Worm (Caenorhabditis elegans) whole organism, L4 larva: ENCODE data around the gene srt-11.

Experiments
- ZK546.5 ChIP-seq, 2 experiments: sonication (generic microtip); optimal IDR thresholded peaks; 2 replicates each; lab custom pipeline; 2017; ENCODE audit warnings: missing biosample characterization in 2 of 2, missing genetic modification characterization in 2 of 2
- ceh-32 ChIP-seq: sonication (generic microtip); optimal IDR thresholded peaks from 2 replicates; lab custom pipeline; 2016; ENCODE audit warnings: mild to moderate bottlenecking, missing genetic modification characterization, missing compliant biosample characterization; ENCODE audit not compliant: poor library complexity
- dpl-1 ChIP-seq: fragments of 150-350 bp; optimal IDR thresholded peaks from 2 replicates; lab custom pipeline; 2014; ENCODE audit warnings: missing biosample characterization, missing genetic modification reagents, missing genetic modification characterization
- fkh-10 ChIP-seq: fragments of 150-350 bp; optimal IDR thresholded peaks from 2 replicates; lab custom pipeline; 2014; ENCODE audit warnings: missing biosample characterization, missing genetic modification reagents, missing genetic modification characterization
- mes-2 ChIP-seq: sonication (generic microtip); optimal IDR thresholded peaks from 2 replicates; lab custom pipeline; 2016; ENCODE audit warnings: missing genotype, mild to moderate bottlenecking, missing genetic modification characterization, missing compliant biosample characterization; ENCODE audit not compliant: poor library complexity, severe bottlenecking
- nhr-28 ChIP-seq: fragments of 150-350 bp; optimal IDR thresholded peaks from 2 replicates; lab custom pipeline; 2014; ENCODE audit warnings: missing biosample characterization, missing genetic modification characterization
- nhr-6 ChIP-seq: fragments of 150-350 bp; optimal IDR thresholded peaks from 2 replicates; lab custom pipeline; 2014; ENCODE audit warnings: missing biosample characterization, missing genetic modification characterization
- pqm-1 ChIP-seq: sonication (generic microtip); optimal IDR thresholded peaks from 2 replicates; lab custom pipeline; 2017; ENCODE audit warnings: missing biosample characterization, missing genetic modification characterization
- unc-130 ChIP-seq: sonication (generic microtip); optimal IDR thresholded peaks from 2 replicates; lab custom pipeline; 2016; ENCODE audit warnings: missing genetic modification reagents, missing genetic modification characterization, missing compliant biosample characterization

Gene srt-11

ce11 chrII:14856922-14857321 is 51.1 kb downstream of the srt-11 start, which contains the start of gene rbm-28 (continued):
- no peak for TF ChIP-seq ZK546.5 (tag; optimal IDR thresholded peaks at IDR 0.05; lab: Kevin White, UChicago)
- TF ChIP-seq unc-130 (GFP tag; lab: Kevin White, UChicago), result peak; percentile 59
- TF ChIP-seq pqm-1 (tag; lab: Kevin White, UChicago), result no peak
- TF ChIP-seq mes-2 (tag; lab: Kevin White, UChicago), result peak; percentile 95
- TF ChIP-seq nhr-6 (tag; lab: Kevin White, UChicago), result no peak
- no peak for TF ChIP-seq nhr-28 (tag; lab: Kevin White, UChicago)
- no peak for TF ChIP-seq ceh-32 (tag; lab: Kevin White, UChicago)
- no peak for TF ChIP-seq fkh-10 (GFP tag; lab: Kevin White, UChicago)
- TF ChIP-seq dpl-1, result peak; percentile 88
